Worm (Caenorhabditis elegans) whole organism, midembryonic: Measurements from ENCODE around the gene cyp-13B1.

Source experiments
- flt-1 ChIP-seq: fragments of 200-800 bp; sonication (Bioruptor generic); IDR thresholded peaks from 2 replicates; pipeline ENCODE4 v1.3.6; 2022; ENCODE audit warnings: missing genetic modification characterization, missing compliant biosample characterization
- klf-2 ChIP-seq: fragments of 200-800 bp; sonication (Bioruptor generic); conservative IDR thresholded peaks from 2 replicates; pipeline ENCODE4 v1.3.6; 2022; ENCODE audit warnings: missing genetic modification reagents, missing genetic modification characterization, missing compliant biosample characterization

DNA sequence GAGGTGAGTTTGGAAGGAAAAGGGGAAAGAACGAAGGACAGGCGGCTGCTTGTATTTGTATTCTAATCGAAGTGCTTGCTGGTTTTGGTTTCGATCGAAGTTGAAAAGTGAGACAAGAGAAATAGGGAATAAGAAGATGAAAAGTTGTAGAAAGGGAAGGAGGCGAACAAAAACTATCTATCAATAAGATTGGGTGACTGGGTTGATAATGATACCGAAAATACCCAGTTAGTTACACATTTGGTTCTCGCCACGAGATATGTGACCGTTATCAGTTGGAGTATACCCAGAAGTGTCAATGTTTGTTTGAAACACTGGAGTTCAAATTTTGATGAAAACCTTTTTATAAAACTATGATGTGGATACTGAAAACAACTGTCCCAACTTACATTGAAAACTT, 41.2 kb downstream of the cyp-13B1 start:
- TF ChIP-seq klf-2 (no peak), flt-1 (GFP tag; lab: Robert Waterston, UW) (no peak)
